Fruit fly (Drosophila melanogaster): ENCODE measurements around the gene msn.

Gene msn

dm6 chr3L:2581857-2582256, 4.5 kb downstream of the msn start:
- no peak for TF ChIP-seq psq (optimal IDR thresholded peaks at IDR 0.05)
- TF ChIP-seq insv (optimal IDR thresholded peaks at IDR 0.05): no peak
- no peak for TF ChIP-seq Myc (optimal IDR thresholded peaks at IDR 0.05)
- TF ChIP-seq h (optimal IDR thresholded peaks at IDR 0.05): no peak

dm6 chr3L:2581343-2581825, 5.0 kb downstream of the msn start:
- TF ChIP-seq Sin3A (optimal IDR thresholded peaks at IDR 0.05) (no peak), psq (optimal IDR thresholded peaks at IDR 0.05) (no peak), h (optimal IDR thresholded peaks at IDR 0.05) (no peak), insv (optimal IDR thresholded peaks at IDR 0.05) (no peak), Myc (optimal IDR thresholded peaks at IDR 0.05) (no peak), ttk (optimal IDR thresholded peaks at IDR 0.05) (no peak)

- TF ChIP-seq ttk (optimal IDR thresholded peaks at IDR 0.05): no peak
- TF ChIP-seq Myc (optimal IDR thresholded peaks at IDR 0.05): no peak
- TF ChIP-seq insv (optimal IDR thresholded peaks at IDR 0.05): no peak
- no peak for TF ChIP-seq psq (optimal IDR thresholded peaks at IDR 0.05)
- no peak for TF ChIP-seq Sin3A (optimal IDR thresholded peaks at IDR 0.05)
- TF ChIP-seq h (optimal IDR thresholded peaks at IDR 0.05): no peak
Observed at dm6 chr3L:2579557-2580224, 6.6 kb downstream of the msn start.

- no peak for TF ChIP-seq Myc (optimal IDR thresholded peaks at IDR 0.05)
- no peak for TF ChIP-seq Sin3A (optimal IDR thresholded peaks at IDR 0.05)
- no peak for TF ChIP-seq psq (optimal IDR thresholded peaks at IDR 0.05)
- no peak for TF ChIP-seq ttk (optimal IDR thresholded peaks at IDR 0.05)
- no peak for TF ChIP-seq insv (optimal IDR thresholded peaks at IDR 0.05)
- TF ChIP-seq h (optimal IDR thresholded peaks at IDR 0.05): no peak
Observed at dm6 chr3L:2578737-2579136, 7.6 kb downstream of the msn start.

dm6 chr3L:2578315-2578714, 8.0 kb downstream of the msn start:
- no peak for TF ChIP-seq Myc (optimal IDR thresholded peaks at IDR 0.05)
- TF ChIP-seq h (optimal IDR thresholded peaks at IDR 0.05): no peak
- TF ChIP-seq insv (optimal IDR thresholded peaks at IDR 0.05): no peak
- TF ChIP-seq psq (optimal IDR thresholded peaks at IDR 0.05): no peak
- no peak for TF ChIP-seq ttk (optimal IDR thresholded peaks at IDR 0.05)
- no peak for TF ChIP-seq Sin3A (optimal IDR thresholded peaks at IDR 0.05)

- TF ChIP-seq Sin3A (optimal IDR thresholded peaks at IDR 0.05) (no peak), ttk (optimal IDR thresholded peaks at IDR 0.05) (no peak), h (optimal IDR thresholded peaks at IDR 0.05) (no peak), Myc (optimal IDR thresholded peaks at IDR 0.05) (no peak), psq (optimal IDR thresholded peaks at IDR 0.05) (no peak), insv (optimal IDR thresholded peaks at IDR 0.05) (no peak)
Observed at dm6 chr3L:2577096-2577831, 9.1 kb downstream of the msn start.

dm6 chr3L:2575240-2575639, 11.1 kb downstream of the msn start:
- TF ChIP-seq Myc (optimal IDR thresholded peaks at IDR 0.05) (no peak), insv (optimal IDR thresholded peaks at IDR 0.05) (no peak), Sin3A (optimal IDR thresholded peaks at IDR 0.05) (no peak), h (optimal IDR thresholded peaks at IDR 0.05) (no peak), ttk (optimal IDR thresholded peaks at IDR 0.05) (no peak), psq (optimal IDR thresholded peaks at IDR 0.05) (no peak)

- no peak for TF ChIP-seq h (optimal IDR thresholded peaks at IDR 0.05)
- TF ChIP-seq Sin3A (optimal IDR thresholded peaks at IDR 0.05): no peak
- no peak for TF ChIP-seq ttk (optimal IDR thresholded peaks at IDR 0.05)
Observed at dm6 chr3L:2574716-2575115, 11.6 kb downstream of the msn start.

dm6 chr3L:2572907-2573591, 13.3 kb downstream of the msn start:
- TF ChIP-seq h (optimal IDR thresholded peaks at IDR 0.05) (no peak), ttk (optimal IDR thresholded peaks at IDR 0.05) (no peak), Sin3A (optimal IDR thresholded peaks at IDR 0.05) (no peak), insv (optimal IDR thresholded peaks at IDR 0.05) (no peak), Myc (optimal IDR thresholded peaks at IDR 0.05) (no peak), psq (optimal IDR thresholded peaks at IDR 0.05) (no peak)

- TF ChIP-seq ttk (optimal IDR thresholded peaks at IDR 0.05) (no peak), Sin3A (optimal IDR thresholded peaks at IDR 0.05) (no peak), insv (optimal IDR thresholded peaks at IDR 0.05) (no peak), psq (optimal IDR thresholded peaks at IDR 0.05) (no peak), h (optimal IDR thresholded peaks at IDR 0.05) (no peak), Myc (optimal IDR thresholded peaks at IDR 0.05) (no peak)
Observed at dm6 chr3L:2571975-2572374, 14.4 kb downstream of the msn start.

- TF ChIP-seq ttk (optimal IDR thresholded peaks at IDR 0.05): no peak
- no peak for TF ChIP-seq Myc (optimal IDR thresholded peaks at IDR 0.05)
- no peak for TF ChIP-seq h (optimal IDR thresholded peaks at IDR 0.05)
- TF ChIP-seq psq (optimal IDR thresholded peaks at IDR 0.05): no peak
- TF ChIP-seq insv (optimal IDR thresholded peaks at IDR 0.05): no peak
- no peak for TF ChIP-seq Sin3A (optimal IDR thresholded peaks at IDR 0.05)
Observed at dm6 chr3L:2570269-2570723, 16.0 kb downstream of the msn start.

dm6 chr3L:2568274-2568673, 18.1 kb downstream of the msn start:
- TF ChIP-seq Myc (optimal IDR thresholded peaks at IDR 0.05) (no peak), h (optimal IDR thresholded peaks at IDR 0.05) (no peak), Sin3A (optimal IDR thresholded peaks at IDR 0.05) (no peak), ttk (optimal IDR thresholded peaks at IDR 0.05) (no peak), insv (optimal IDR thresholded peaks at IDR 0.05) (no peak), psq (optimal IDR thresholded peaks at IDR 0.05) (no peak)
